Worm (Caenorhabditis elegans): Measurements from ENCODE around the gene C06G3.8.

C06G3.8 gene

DNA sequence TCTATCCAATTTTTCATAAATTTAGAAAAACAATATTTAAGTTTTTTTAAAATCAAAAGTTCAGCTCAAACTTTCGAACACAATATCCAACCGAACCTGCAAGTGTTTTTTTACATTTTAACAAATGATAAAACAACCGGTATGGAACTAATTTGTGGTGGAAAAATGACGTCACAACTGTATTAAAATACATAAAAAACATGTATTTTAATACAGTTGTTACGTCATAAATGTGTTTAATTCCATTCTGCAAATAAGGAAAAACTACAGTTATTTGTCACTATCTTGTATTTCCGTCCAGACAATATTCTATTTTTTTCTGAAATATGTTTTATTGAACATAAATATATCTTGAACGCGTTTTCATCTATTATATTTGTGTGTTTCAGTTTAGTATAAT is 20.1 kb downstream of the C06G3.8 start:
- TF ChIP-seq lsy-27 (tag; optimal IDR thresholded peaks at IDR 0.05; ENCODE audit: borderline replicate concordance, insufficient read depth) (no peak), ztf-3 (GFP tag; optimal IDR thresholded peaks at IDR 0.05) (no peak), bed-2 (GFP tag; IDR thresholded peaks at IDR 0.05) (no peak), C06A6.2 (GFP tag; conservative IDR thresholded peaks at IDR 0.05) (no peak), ztf-28 (GFP tag; IDR thresholded peaks at IDR 0.05) (no peak), attf-5 (GFP tag; optimal IDR thresholded peaks at IDR 0.05) (no peak), tbp1 (GFP tag; optimal IDR thresholded peaks at IDR 0.05) (no peak), ceh-40 (GFP tag; IDR thresholded peaks at IDR 0.05) (no peak), chd-7 (tag; optimal IDR thresholded peaks at IDR 0.05) (no peak), rec-8 (tag; optimal IDR thresholded peaks at IDR 0.05) (no peak), lin-35 (GFP tag; optimal IDR thresholded peaks at IDR 0.05) (no peak), akir-1 (GFP tag; optimal IDR thresholded peaks at IDR 0.05) (no peak), K12H6.12 (tag; optimal IDR thresholded peaks at IDR 0.05) (no peak), mcd-1 (GFP tag; IDR thresholded peaks at IDR 0.05) (no peak)

ce11 chrIV:7011728-7012127 is 20.6 kb downstream of the C06G3.8 start, which contains the start of gene trxr-1:
Gene trxr-1 (plus strand): TSS chrIV:7011954.
- TF ChIP-seq T26A5.8 (tag; optimal IDR thresholded peaks at IDR 0.05) (no peak), attf-3 (GFP tag; conservative IDR thresholded peaks at IDR 0.05) (no peak), tlf-1 (GFP tag; optimal IDR thresholded peaks at IDR 0.05) (no peak), mel-28 (tag; optimal IDR thresholded peaks at IDR 0.05; ENCODE audit: borderline replicate concordance) (no peak), snpc-4 (GFP tag; optimal IDR thresholded peaks at IDR 0.05) (no peak), snpc-4 (tag; optimal IDR thresholded peaks at IDR 0.05) (no peak), nhr-90 (tag; optimal IDR thresholded peaks at IDR 0.05) (no peak), Y53G8AR.9 (GFP tag; conservative IDR thresholded peaks at IDR 0.05) (no peak), hlh-12 (tag; optimal IDR thresholded peaks at IDR 0.05) (no peak), ets-4 (GFP tag; optimal IDR thresholded peaks at IDR 0.05) (no peak), zim-3 (tag; optimal IDR thresholded peaks at IDR 0.05) (no peak), tbp1 (GFP tag; optimal IDR thresholded peaks at IDR 0.05) (no peak), B0019.2 (GFP tag; conservative IDR thresholded peaks at IDR 0.05) (no peak), somi-1 (GFP tag; optimal IDR thresholded peaks at IDR 0.05) (no peak), ztf-18 (tag; optimal IDR thresholded peaks at IDR 0.05) (no peak), lin-54 (GFP tag; optimal IDR thresholded peaks at IDR 0.05) (no peak), nfya-2 (GFP tag; IDR thresholded peaks at IDR 0.05) (no peak), ceh-79 (tag; optimal IDR thresholded peaks at IDR 0.05) (no peak), lin-26 (GFP tag; IDR thresholded peaks at IDR 0.05) (no peak), unc-62 (GFP tag; optimal IDR thresholded peaks at IDR 0.05) (no peak), cebp-1 (GFP tag; IDR thresholded peaks at IDR 0.05) (no peak), cebp-1 (tag; optimal IDR thresholded peaks at IDR 0.05) (no peak)

DNA sequence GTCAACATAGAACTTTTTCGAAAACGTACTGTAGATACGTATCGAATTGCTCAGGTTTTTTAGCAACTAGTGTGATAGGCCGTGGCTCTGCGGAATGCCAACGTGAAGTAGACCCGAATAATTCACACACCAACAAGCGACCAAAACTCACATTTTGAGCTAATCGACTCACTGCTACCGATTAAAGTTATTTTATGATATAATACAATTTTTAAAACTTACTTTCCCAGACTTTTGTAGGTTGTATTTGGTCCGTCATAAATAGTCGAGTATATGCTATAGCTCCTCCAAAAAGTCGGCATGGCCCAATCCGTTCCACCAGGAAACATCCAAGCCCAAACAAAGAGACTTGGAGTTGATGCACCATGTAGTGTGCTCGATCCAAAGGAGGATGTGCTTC is 21.5 kb downstream of the C06G3.8 start, which contains the start of gene C25A8.1:
Gene C25A8.1, plus strand, starts transcription at position 301 of the 400 bp plus-strand sequence.
- TF ChIP-seq F55B11.4 (tag; optimal IDR thresholded peaks at IDR 0.05; ENCODE audit: borderline replicate concordance, insufficient read depth) (no peak), cebp-1 (GFP tag; IDR thresholded peaks at IDR 0.05) (no peak), cebp-1 (tag; optimal IDR thresholded peaks at IDR 0.05) (no peak)

All from whole organism, young adult.